Fruit fly (Drosophila melanogaster): Measurements from ENCODE around the gene TwdlT.
A peak's percentile ranks its signal among the peaks of the same experiment; 100 is the strongest.

The TwdlT gene

dm6 chr3R:27069810-27070625 lies 21.0 kb downstream of the TwdlT start, which contains the start of gene spz (continued):
- TF ChIP-seq lbe (GFP tag; optimal IDR thresholded peaks at IDR 0.05), result no peak
- no peak for TF ChIP-seq CG17361 (GFP tag; IDR thresholded peaks at IDR 0.05)
- TF ChIP-seq HmgZ (tag; optimal IDR thresholded peaks at IDR 0.05), result no peak
- peak; percentile 24 for TF ChIP-seq Hsf (GFP tag; optimal IDR thresholded peaks at IDR 0.05)
- no peak for TF ChIP-seq CG9817 (tag; optimal IDR thresholded peaks at IDR 0.05)
- no peak for TF ChIP-seq CG1602 (GFP tag; optimal IDR thresholded peaks at IDR 0.05)
- TF ChIP-seq ham (GFP tag; IDR thresholded peaks at IDR 0.05), result no peak
- TF ChIP-seq CG12236 (GFP tag; optimal IDR thresholded peaks at IDR 0.05), result no peak
- no peak for TF ChIP-seq peb (GFP tag; IDR thresholded peaks at IDR 0.05)
- TF ChIP-seq Xrp1 (GFP tag; IDR thresholded peaks at IDR 0.05), result no peak
- TF ChIP-seq Ets65A (GFP tag), result no peak
- TF ChIP-seq gem (tag; optimal IDR thresholded peaks at IDR 0.05), result peak; percentile 61
- no peak for TF ChIP-seq Oaz (GFP tag; IDR thresholded peaks at IDR 0.05)
- no peak for TF ChIP-seq run (tag; optimal IDR thresholded peaks at IDR 0.05)
- TF ChIP-seq CG31365 (tag; optimal IDR thresholded peaks at IDR 0.05), result no peak
- TF ChIP-seq CG8924 (tag; optimal IDR thresholded peaks at IDR 0.05), result no peak
- no peak for TF ChIP-seq CG8290 (GFP tag; optimal IDR thresholded peaks at IDR 0.05)
- TF ChIP-seq CG8290 (tag; optimal IDR thresholded peaks at IDR 0.05), result peak in 1 of 2 experiments; percentile 41
- peak; percentile 73 for TF ChIP-seq CG13894 (tag; optimal IDR thresholded peaks at IDR 0.05)
- TF ChIP-seq CG3726 (GFP tag; IDR thresholded peaks at IDR 0.05), result no peak
- TF ChIP-seq Pdp1 (GFP tag; optimal IDR thresholded peaks at IDR 0.05), result no peak
- TF ChIP-seq fd64A (GFP tag; optimal IDR thresholded peaks at IDR 0.05), result no peak
- no peak for TF ChIP-seq Ssrp (tag; optimal IDR thresholded peaks at IDR 0.05)
- TF ChIP-seq E2f1 (GFP tag; IDR thresholded peaks at IDR 0.05), result no peak
- no peak for TF ChIP-seq phol (tag; optimal IDR thresholded peaks at IDR 0.05)
- peak; percentile 25; the same call in 1 of the 2 replicates for TF ChIP-seq ttk (GFP tag; IDR thresholded peaks at IDR 0.05)
- TF ChIP-seq CG2889 (GFP tag; IDR thresholded peaks at IDR 0.05), result no peak
- no peak for TF ChIP-seq CG18764 (GFP tag; optimal IDR thresholded peaks at IDR 0.05)
- peak; percentile 25; the same call in 1 of the 2 replicates for TF ChIP-seq Bgb (GFP tag; IDR thresholded peaks at IDR 0.05; ENCODE audit: partially characterized antibody)
- no peak for TF ChIP-seq btn (GFP tag; optimal IDR thresholded peaks at IDR 0.05)
- peak; percentile 44 for TF ChIP-seq CG15269 (tag; optimal IDR thresholded peaks at IDR 0.05)
- TF ChIP-seq CG1647 (GFP tag; optimal IDR thresholded peaks at IDR 0.05), result no peak
- peak; percentile 78 for TF ChIP-seq Jarid2 (GFP tag; optimal IDR thresholded peaks at IDR 0.05)
- no peak for TF ChIP-seq CG7963 (GFP tag; IDR thresholded peaks at IDR 0.05; ENCODE audit: partially characterized antibody)
- no peak for TF ChIP-seq CG13775 (GFP tag; optimal IDR thresholded peaks at IDR 0.05)
- no peak for TF ChIP-seq ab (GFP tag; optimal IDR thresholded peaks at IDR 0.05)
- peak; percentile 17 for TF ChIP-seq CG10209 (GFP tag; optimal IDR thresholded peaks at IDR 0.05)
- TF ChIP-seq croc (GFP tag; conservative IDR thresholded peaks at IDR 0.05), result no peak
- TF ChIP-seq kah (GFP tag; optimal IDR thresholded peaks at IDR 0.05), result no peak
- no peak for TF ChIP-seq CG3065 (GFP tag; optimal IDR thresholded peaks at IDR 0.05)
- no peak for TF ChIP-seq CG12299 (tag; optimal IDR thresholded peaks at IDR 0.05)
- 0 out of 2 replicates have a peak, but pooled peaks have one; percentile 35 for TF ChIP-seq CG9932 (GFP tag; IDR thresholded peaks at IDR 0.05)
- TF ChIP-seq Abd-B (GFP tag; optimal IDR thresholded peaks at IDR 0.05), result peak; percentile 23
- TF ChIP-seq CG30403 (GFP tag; optimal IDR thresholded peaks at IDR 0.05), result peak; percentile 39
- peak; percentile 9 for TF ChIP-seq kni (GFP tag; optimal IDR thresholded peaks at IDR 0.05)
- no peak for TF ChIP-seq CG3163 (GFP tag; optimal IDR thresholded peaks at IDR 0.05)
- TF ChIP-seq knrl (GFP tag; IDR thresholded peaks at IDR 0.05; ENCODE audit: partially characterized antibody), result no peak
- TF ChIP-seq zfh2 (GFP tag; optimal IDR thresholded peaks at IDR 0.05), result no peak
- TF ChIP-seq Dip2 (GFP tag; IDR thresholded peaks at IDR 0.05), result no peak
- peak; percentile 45 to 69 for TF ChIP-seq Trl (optimal IDR thresholded peaks at IDR 0.05)
- no peak for TF ChIP-seq Trl (GFP tag; optimal IDR thresholded peaks at IDR 0.05)

Measured in whole organism, embryonic.